Worm (Caenorhabditis elegans) whole organism, L4/young adult: Measurements from ENCODE around the gene E02H1.5.

Experiments
- W03F9.2 ChIP-seq: fragments of 150-350 bp; optimal IDR thresholded peaks from 2 replicates; lab custom pipeline; 2014; ENCODE audit warnings: missing biosample characterization, missing genetic modification characterization
- dao-5 ChIP-seq: sonication (generic microtip); optimal IDR thresholded peaks from 2 replicates; lab custom pipeline; 2016; ENCODE audit warnings: missing genotype, missing genetic modification characterization, moderate library complexity, missing compliant biosample characterization
- him-1 ChIP-seq: sonication (generic microtip); optimal IDR thresholded peaks from 2 replicates; lab custom pipeline; 2016; ENCODE audit warnings: missing genotype, missing genetic modification reagents, missing genetic modification characterization, missing compliant biosample characterization

- TF ChIP-seq him-1 (no peak), dao-5 (tag; lab: Kevin White, UChicago) (no peak), W03F9.2 (tag; lab: Kevin White, UChicago) (no peak)
Measured at ce11 chrII:9619402-9619862, 24.4 kb downstream of the E02H1.5 start.
